Worm (Caenorhabditis elegans): ENCODE results near the gene C01G5.25.

ce11 chrIV:6506424-6506823 is 35.1 kb upstream of the C01G5.25 start, which contains the start of gene pqn-89:
- TF ChIP-seq nhr-179 (tag; optimal IDR thresholded peaks at IDR 0.05) (no peak), T07F8.4 (tag; optimal IDR thresholded peaks at IDR 0.05) (no peak)
